Worm (Caenorhabditis elegans): ENCODE measurements around the gene mdt-10.
A peak's percentile ranks its signal among the peaks of the same experiment; 100 is the strongest.

Gene mdt-10

DNA sequence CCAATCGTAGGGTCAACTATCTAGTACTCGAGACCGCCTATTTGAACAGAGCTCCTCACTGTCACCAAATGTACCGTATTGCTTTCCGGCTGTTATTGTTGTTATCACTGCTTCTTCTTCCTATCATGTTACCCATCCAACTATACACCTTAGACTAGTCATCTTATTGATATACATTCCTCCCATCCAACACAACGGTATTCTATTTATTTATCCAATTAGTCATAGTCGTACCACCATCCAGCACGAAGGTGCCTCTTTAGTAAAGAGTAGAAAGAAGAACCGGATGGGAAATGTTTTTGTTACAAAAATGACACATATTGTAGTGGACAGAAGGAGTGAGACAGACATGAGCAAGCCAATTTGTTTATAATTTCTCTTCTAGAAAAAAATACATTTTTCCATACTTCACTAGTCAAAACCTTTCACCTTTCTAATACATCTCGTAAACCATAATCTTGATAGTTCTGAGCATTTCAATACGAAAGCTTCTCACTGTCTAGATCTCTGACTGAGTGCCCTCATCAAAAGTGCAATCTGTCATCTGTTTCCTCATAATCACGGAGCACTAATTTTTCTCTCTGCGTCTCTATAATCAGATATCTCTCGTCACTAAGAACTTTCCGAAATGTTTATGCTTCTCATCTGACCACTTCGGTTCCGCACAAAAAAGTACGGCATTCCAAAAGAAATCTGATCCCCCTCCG lies 44.5 kb downstream of the mdt-10 start:
- TF ChIP-seq ZK546.5 (tag; optimal IDR thresholded peaks at IDR 0.05), result no peak
- no peak for TF ChIP-seq elt-1 (tag; optimal IDR thresholded peaks at IDR 0.05)

DNA sequence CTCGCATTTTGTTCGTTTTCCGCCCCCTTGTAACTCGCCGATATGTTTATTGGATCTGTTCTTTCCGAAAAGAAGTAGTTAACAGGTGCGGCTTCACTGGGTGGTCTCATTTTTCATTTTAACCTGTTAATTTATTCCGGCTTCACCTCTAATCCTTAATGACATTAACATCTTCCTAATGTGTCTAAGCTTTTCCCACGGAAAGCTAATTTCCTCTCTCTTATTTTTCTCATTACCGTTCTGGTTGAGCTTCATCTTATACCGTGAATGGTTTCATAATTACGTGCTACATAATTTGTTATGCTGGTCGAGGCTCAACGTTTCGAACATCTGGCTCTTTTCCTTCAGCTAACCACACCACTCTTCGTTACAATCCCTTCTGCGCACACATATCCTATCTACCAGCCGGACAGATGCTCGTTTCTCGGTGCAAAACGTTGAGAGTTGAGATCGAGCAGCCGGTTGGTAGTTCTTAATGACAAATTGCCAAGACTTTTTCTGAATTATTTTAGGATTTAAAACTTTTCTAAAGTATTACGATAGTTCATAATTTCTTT lies 45.4 kb downstream of the mdt-10 start:
- TF ChIP-seq nhr-25 (tag; optimal IDR thresholded peaks at IDR 0.05), result no peak
- TF ChIP-seq skn-1 (tag; optimal IDR thresholded peaks at IDR 0.05), result no peak
- no peak for TF ChIP-seq ztf-4 (tag; optimal IDR thresholded peaks at IDR 0.05)
- TF ChIP-seq zag-1 (tag; optimal IDR thresholded peaks at IDR 0.05), result no peak
- no peak for TF ChIP-seq nhr-6 (tag; optimal IDR thresholded peaks at IDR 0.05)
- TF ChIP-seq fos-1 (tag; optimal IDR thresholded peaks at IDR 0.05), result no peak
- no peak for TF ChIP-seq nhr-237 (tag; optimal IDR thresholded peaks at IDR 0.05)
- no peak for TF ChIP-seq sma-3 (GFP tag; optimal IDR thresholded peaks at IDR 0.05)
- no peak for TF ChIP-seq nhr-12 (tag; optimal IDR thresholded peaks at IDR 0.05)
- no peak for TF ChIP-seq lin-13 (GFP tag; optimal IDR thresholded peaks at IDR 0.05)
- TF ChIP-seq R02D3.7 (tag; optimal IDR thresholded peaks at IDR 0.05), result no peak
- no peak for TF ChIP-seq unc-62 (GFP tag; optimal IDR thresholded peaks at IDR 0.05)
- no peak for TF ChIP-seq alr-1 (tag; optimal IDR thresholded peaks at IDR 0.05)

DNA sequence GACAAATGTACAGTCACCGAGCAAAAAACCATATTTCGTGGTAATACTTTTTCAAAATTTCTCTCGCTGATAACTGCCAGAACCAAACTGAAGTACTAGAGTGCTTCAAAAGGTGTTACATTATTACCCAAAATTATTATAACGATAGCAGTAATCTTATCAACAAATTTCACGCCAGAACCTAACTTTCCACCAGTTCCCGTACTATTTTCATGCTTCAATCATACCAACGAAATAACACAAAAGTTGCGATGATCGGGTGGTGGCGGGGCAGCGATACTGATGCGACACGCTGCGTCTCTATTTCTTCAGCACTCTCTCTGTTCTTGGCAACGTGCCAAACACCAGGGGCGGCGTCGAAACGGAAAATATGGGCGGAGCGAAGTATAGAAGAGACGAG lies 45.9 kb downstream of the mdt-10 start:
- TF ChIP-seq nhr-11 (tag; optimal IDR thresholded peaks at IDR 0.05), result no peak
- TF ChIP-seq skn-1 (tag; optimal IDR thresholded peaks at IDR 0.05), result no peak
- TF ChIP-seq unc-55 (GFP tag; optimal IDR thresholded peaks at IDR 0.05), result no peak
- TF ChIP-seq ama-1 (optimal IDR thresholded peaks at IDR 0.05), result no peak
- no peak for TF ChIP-seq blmp-1 (tag; optimal IDR thresholded peaks at IDR 0.05; ENCODE audit: insufficient read depth)
- peak; percentile 1 for TF ChIP-seq C34F6.9 (tag; optimal IDR thresholded peaks at IDR 0.05)
- no peak for TF ChIP-seq mbf-1 (tag; optimal IDR thresholded peaks at IDR 0.05)
- no peak for TF ChIP-seq ztf-1 (GFP tag; conservative IDR thresholded peaks at IDR 0.05)
- peak; percentile 38 for TF ChIP-seq gmeb-1 (tag; optimal IDR thresholded peaks at IDR 0.05)
- TF ChIP-seq nhr-237 (tag; optimal IDR thresholded peaks at IDR 0.05), result no peak
- no peak for TF ChIP-seq R02D3.7 (tag; optimal IDR thresholded peaks at IDR 0.05)
- no peak for TF ChIP-seq lin-13 (GFP tag; optimal IDR thresholded peaks at IDR 0.05)
- TF ChIP-seq fos-1 (tag; optimal IDR thresholded peaks at IDR 0.05), result peak; percentile 82
- TF ChIP-seq lin-11 (tag; optimal IDR thresholded peaks at IDR 0.05), result no peak
- no peak for TF ChIP-seq unc-62 (GFP tag; optimal IDR thresholded peaks at IDR 0.05)
- TF ChIP-seq mab-5 (tag; optimal IDR thresholded peaks at IDR 0.05), result no peak
- no peak for TF ChIP-seq unc-39 (tag; optimal IDR thresholded peaks at IDR 0.05)
- TF ChIP-seq zag-1 (tag; optimal IDR thresholded peaks at IDR 0.05), result no peak
- TF ChIP-seq sma-9 (GFP tag; optimal IDR thresholded peaks at IDR 0.05), result peak; percentile 76
- TF ChIP-seq sma-9 (tag; optimal IDR thresholded peaks at IDR 0.05), result no peak
- peak; percentile 63 for TF ChIP-seq Y55F3AM.14 (GFP tag; optimal IDR thresholded peaks at IDR 0.05)
- no peak for TF ChIP-seq nhr-23 (tag; optimal IDR thresholded peaks at IDR 0.05)
- TF ChIP-seq lsy-2 (tag; optimal IDR thresholded peaks at IDR 0.05), result peak in 1 of 2 experiments; percentile 11
- no peak for TF ChIP-seq ztf-4 (tag; optimal IDR thresholded peaks at IDR 0.05)
- TF ChIP-seq nhr-10 (tag; optimal IDR thresholded peaks at IDR 0.05), result no peak
- TF ChIP-seq crh-2 (tag; optimal IDR thresholded peaks at IDR 0.05), result peak; percentile 1
- peak; percentile 36 for TF ChIP-seq nhr-25 (tag; optimal IDR thresholded peaks at IDR 0.05)
- no peak for TF ChIP-seq snpc-4 (tag; optimal IDR thresholded peaks at IDR 0.05)
- TF ChIP-seq sma-3 (GFP tag; optimal IDR thresholded peaks at IDR 0.05), result peak; percentile 23
- no peak for TF ChIP-seq nhr-6 (tag; optimal IDR thresholded peaks at IDR 0.05)
- TF ChIP-seq aly-2 (tag; optimal IDR thresholded peaks at IDR 0.05), result no peak
- peak; percentile 49 for TF ChIP-seq F13H6.1 (tag; optimal IDR thresholded peaks at IDR 0.05)
- no peak for TF ChIP-seq alr-1 (tag; optimal IDR thresholded peaks at IDR 0.05)
- TF ChIP-seq mdl-1 (tag; optimal IDR thresholded peaks at IDR 0.05), result no peak

DNA sequence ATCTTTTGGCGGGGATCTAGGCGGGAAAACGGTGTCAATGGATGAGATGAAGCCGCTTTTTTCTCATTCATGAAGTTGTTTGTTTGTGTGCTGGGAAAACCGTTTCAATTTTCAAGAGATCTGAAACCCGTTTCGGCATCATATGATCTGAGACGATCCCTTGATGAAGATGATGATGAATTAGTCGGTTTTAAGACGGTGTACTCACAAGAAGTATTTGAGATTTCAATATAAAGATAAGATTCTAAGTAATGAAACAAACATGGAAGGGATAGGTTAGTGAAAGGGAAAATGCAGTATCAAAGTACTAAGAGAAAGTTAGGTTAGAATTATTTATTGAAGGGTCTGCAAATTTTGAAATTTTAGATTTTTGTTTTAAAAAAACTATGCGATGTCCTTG lies 46.7 kb downstream of the mdt-10 start:
- TF ChIP-seq nhr-25 (tag; optimal IDR thresholded peaks at IDR 0.05) (peak; percentile 75), blmp-1 (tag; optimal IDR thresholded peaks at IDR 0.05; ENCODE audit: insufficient read depth) (peak; percentile 93), ceh-16 (tag; optimal IDR thresholded peaks at IDR 0.05) (peak; percentile 87), nhr-77 (tag; optimal IDR thresholded peaks at IDR 0.05) (no peak), crh-2 (tag; optimal IDR thresholded peaks at IDR 0.05) (peak; percentile 17), Y55F3AM.14 (GFP tag; optimal IDR thresholded peaks at IDR 0.05) (no peak)

All from whole organism, L2 larva.